Fruit fly (Drosophila melanogaster) whole organism, embryonic: Measurements from ENCODE around the gene CG44405.

ENCODE experiments used
- Atf6 ChIP-seq: fragments of 200-800 bp; sonication (Bioruptor generic); IDR thresholded peaks from 2 replicates; pipeline ENCODE4 v1.3.6; 2022; ENCODE audit warnings: missing biosample characterization, missing genetic modification characterization
- CG1024 ChIP-seq: fragments of 200-800 bp; sonication (Bioruptor generic); IDR thresholded peaks from 2 replicates; pipeline ENCODE4 v1.3.6; 2022; ENCODE audit warnings: missing biosample characterization, missing genetic modification characterization
- CG10321 ChIP-seq: fragments of 200-800 bp; sonication (Bioruptor generic); IDR thresholded peaks from 2 replicates; pipeline ENCODE4 v1.3.6; 2022; ENCODE audit warnings: missing biosample characterization, missing genetic modification characterization
- CG10959 ChIP-seq: fragments of 200-800 bp; sonication (Bioruptor generic); IDR thresholded peaks from 2 replicates; pipeline ENCODE4 v1.3.6; 2022; ENCODE audit warnings: missing biosample characterization, missing genetic modification characterization
- CG11504 ChIP-seq: fragments of 200-800 bp; sonication (Bioruptor generic); optimal IDR thresholded peaks from 3 replicates; lab custom pipeline; 2019; ENCODE audit warnings: missing biosample characterization, mild to moderate bottlenecking, missing genetic modification characterization, moderate library complexity
- CG13424 ChIP-seq: fragments of 200-800 bp; sonication (Bioruptor generic); optimal IDR thresholded peaks from 2 replicates; lab custom pipeline; 2019; ENCODE audit warnings: missing biosample characterization, mild to moderate bottlenecking, missing genetic modification characterization, moderate library complexity
- CG13624 ChIP-seq: fragments of 200-800 bp; sonication (Bioruptor generic); optimal IDR thresholded peaks from 2 replicates; lab custom pipeline; 2016; ENCODE audit warnings: missing biosample characterization, missing genetic modification characterization
- CG14014 ChIP-seq: fragments of 200-800 bp; sonication (Bioruptor generic); IDR thresholded peaks from 2 replicates; pipeline ENCODE4 v1.3.6; 2022; ENCODE audit warnings: missing biosample characterization, missing genetic modification characterization
- CG17829 ChIP-seq: fragments of 200-800 bp; optimal IDR thresholded peaks from 2 replicates; lab custom pipeline; 2019; ENCODE audit warnings: missing biosample characterization, mild to moderate bottlenecking, missing genetic modification characterization, moderate library complexity
- CG2129 ChIP-seq: fragments of 200-800 bp; sonication (Bioruptor generic); IDR thresholded peaks from 2 replicates; pipeline ENCODE4 v1.3.6; 2022; ENCODE audit warnings: missing biosample characterization, missing genetic modification characterization; ENCODE audit not compliant: partially characterized antibody
- CG31224 ChIP-seq: fragments of 200-800 bp; sonication (Bioruptor generic); IDR thresholded peaks from 2 replicates; pipeline ENCODE4 v1.3.6; 2022; ENCODE audit warnings: missing biosample characterization, missing genetic modification characterization
- CG4424 ChIP-seq: fragments of 200-800 bp; sonication (Bioruptor generic); optimal IDR thresholded peaks from 3 replicates; lab custom pipeline; 2016; ENCODE audit warnings: missing biosample characterization, missing genetic modification characterization
- CG5180 ChIP-seq: fragments of 200-800 bp; sonication (Bioruptor generic); optimal IDR thresholded peaks from 3 replicates; lab custom pipeline; 2017; ENCODE audit warnings: missing biosample characterization, missing genetic modification characterization, mild to moderate bottlenecking, moderate library complexity, missing genetic modification reagents
- CG5953 ChIP-seq: fragments of 200-800 bp; sonication (Bioruptor generic); IDR thresholded peaks from 2 replicates; pipeline ENCODE4 v1.3.6; 2022; ENCODE audit warnings: missing biosample characterization, missing genetic modification characterization
- CG6175 ChIP-seq: fragments of 200-800 bp; sonication (Bioruptor generic); IDR thresholded peaks from 3 replicates; pipeline ENCODE4 v1.3.6; 2022; ENCODE audit warnings: missing biosample characterization, missing genetic modification characterization
- CG6689 ChIP-seq: fragments of 200-800 bp; sonication (Bioruptor generic); IDR thresholded peaks from 2 replicates; pipeline ENCODE4 v1.3.6; 2022; ENCODE audit warnings: missing biosample characterization, missing genetic modification characterization
- CG7271 ChIP-seq: fragments of 200-800 bp; sonication (Bioruptor generic); optimal IDR thresholded peaks from 2 replicates; lab custom pipeline; 2018; ENCODE audit warnings: missing biosample characterization, mild to moderate bottlenecking, missing genetic modification characterization, moderate library complexity
- CHES-1-like ChIP-seq: fragments of 200-800 bp; sonication (Bioruptor generic); optimal IDR thresholded peaks from 2 replicates; lab custom pipeline; 2016; ENCODE audit warnings: missing biosample characterization, missing genetic modification characterization
- Fer2 ChIP-seq: fragments of 200-800 bp; sonication (Bioruptor generic); optimal IDR thresholded peaks from 2 replicates; lab custom pipeline; 2018; ENCODE audit warnings: missing biosample characterization, mild to moderate bottlenecking, missing genetic modification characterization, moderate library complexity
- Gug ChIP-seq: fragments of 200-800 bp; sonication (Bioruptor generic); IDR thresholded peaks from 4 replicates; pipeline ENCODE4 v1.3.6; 2022; ENCODE audit warnings: missing biosample characterization, missing genetic modification characterization
- HmgD ChIP-seq: fragments of 200-800 bp; sonication (Bioruptor generic); optimal IDR thresholded peaks from 3 replicates; lab custom pipeline; 2016; ENCODE audit warnings: missing biosample characterization, missing genetic modification characterization
- Kr ChIP-seq: fragments of 200-800 bp; sonication (Bioruptor generic); optimal IDR thresholded peaks from 2 replicates; lab custom pipeline; 2017; ENCODE audit warnings: missing biosample characterization, mild to moderate bottlenecking, missing genetic modification characterization
- Lim3 ChIP-seq: fragments of 200-800 bp; sonication (Bioruptor generic); IDR thresholded peaks from 2 replicates; pipeline ENCODE4 v1.3.6; 2022; ENCODE audit warnings: missing biosample characterization, missing genetic modification characterization
- MESR4 ChIP-seq: fragments of 200-800 bp; sonication (Bioruptor generic); optimal IDR thresholded peaks from 2 replicates; lab custom pipeline; 2018; ENCODE audit warnings: missing biosample characterization, mild to moderate bottlenecking, missing genetic modification characterization, moderate library complexity
- MTF-1 ChIP-seq: fragments of 200-800 bp; sonication (Bioruptor generic); optimal IDR thresholded peaks from 2 replicates; lab custom pipeline; 2018; ENCODE audit warnings: missing biosample characterization, mild to moderate bottlenecking, missing genetic modification characterization, borderline replicate concordance
- Meics ChIP-seq: fragments of 200-800 bp; sonication (Bioruptor generic); optimal IDR thresholded peaks from 2 replicates; lab custom pipeline; 2017; ENCODE audit warnings: missing biosample characterization, mild to moderate bottlenecking, missing genetic modification characterization
- Nf-YC ChIP-seq: fragments of 200-800 bp; optimal IDR thresholded peaks from 3 replicates; lab custom pipeline; 2019; ENCODE audit warnings: missing biosample characterization, mild to moderate bottlenecking, missing genetic modification characterization, moderate library complexity
- Opbp ChIP-seq: fragments of 200-800 bp; sonication (Bioruptor generic); IDR thresholded peaks from 3 replicates; pipeline ENCODE4 v1.3.6; 2022; ENCODE audit warnings: missing biosample characterization, missing genetic modification characterization; ENCODE audit not compliant: partially characterized antibody
- Six4 ChIP-seq: fragments of 200-800 bp; sonication (Bioruptor generic); optimal IDR thresholded peaks from 2 replicates; lab custom pipeline; 2016; ENCODE audit warnings: missing biosample characterization, missing genetic modification characterization
- Usf ChIP-seq: fragments of 200-800 bp; sonication (Bioruptor generic); optimal IDR thresholded peaks from 2 replicates; lab custom pipeline; 2017; ENCODE audit warnings: missing genotype, missing biosample characterization, missing genetic modification characterization
- ab ChIP-seq: fragments of 200-800 bp; sonication (Bioruptor generic); optimal IDR thresholded peaks from 2 replicates; lab custom pipeline; 2016; ENCODE audit warnings: missing biosample characterization, missing genetic modification characterization
- cg ChIP-seq: fragments of 200-800 bp; sonication (Bioruptor generic); optimal IDR thresholded peaks from 3 replicates; lab custom pipeline; 2019; ENCODE audit warnings: missing biosample characterization, mild to moderate bottlenecking, missing genetic modification characterization, moderate library complexity
- corto ChIP-seq: fragments of 200-800 bp; sonication (Bioruptor generic); optimal IDR thresholded peaks from 2 replicates; lab custom pipeline; 2016; ENCODE audit warnings: missing biosample characterization, mild to moderate bottlenecking, missing genetic modification characterization, moderate library complexity
- dpn ChIP-seq, 2 experiments: fragments of 200-800 bp; sonication (Bioruptor generic); optimal IDR thresholded peaks; 3 replicates each; lab custom pipeline; 2016; ENCODE audit warnings: missing biosample characterization in 2 of 2, missing genetic modification characterization in 2 of 2
- fd102C ChIP-seq: fragments of 200-800 bp; sonication (Bioruptor generic); optimal IDR thresholded peaks from 2 replicates; lab custom pipeline; 2018; ENCODE audit warnings: missing biosample characterization, mild to moderate bottlenecking, missing genetic modification characterization, moderate library complexity
- hbn ChIP-seq: fragments of 200-800 bp; sonication (Bioruptor generic); IDR thresholded peaks from 2 replicates; pipeline ENCODE4 v1.3.6; 2022; ENCODE audit warnings: missing biosample characterization, missing genetic modification characterization; ENCODE audit not compliant: partially characterized antibody
- mld ChIP-seq: fragments of 200-800 bp; sonication (Bioruptor generic); IDR thresholded peaks from 3 replicates; pipeline ENCODE4 v1.3.6; 2022; ENCODE audit warnings: missing biosample characterization, missing genetic modification characterization; ENCODE audit not compliant: partially characterized antibody
- prd ChIP-seq, 3 experiments: fragments of >200 bp in 2 of 3; fragments of 200-800 bp in 1 of 3; sonication (Bioruptor generic) in 1 of 3; optimal IDR thresholded peaks in 2 of 3; IDR thresholded peaks in 1 of 3; 2 replicates in 2 of 3; 3 replicates in 1 of 3; pipeline versions ENCODE4 v1.3.6 to Lab custom; 2017 to 2022; ENCODE audit warnings: missing biosample characterization in 1 of 3, missing genetic modification characterization in 1 of 3
- rib ChIP-seq: fragments of 200-800 bp; sonication (Bioruptor generic); IDR thresholded peaks from 2 replicates; pipeline ENCODE4 v1.3.6; 2022; ENCODE audit warnings: missing biosample characterization, missing genetic modification characterization
- salm ChIP-seq: fragments of 200-800 bp; sonication (Bioruptor generic); optimal IDR thresholded peaks from 2 replicates; lab custom pipeline; 2018; ENCODE audit warnings: missing biosample characterization, mild to moderate bottlenecking, missing genetic modification characterization
- ssp ChIP-seq: fragments of 200-800 bp; sonication (Bioruptor generic); IDR thresholded peaks from 2 replicates; pipeline ENCODE4 v1.3.6; 2022; ENCODE audit warnings: missing biosample characterization, missing genetic modification characterization
- tin ChIP-seq: fragments of 200-800 bp; sonication (Bioruptor generic); optimal IDR thresholded peaks from 3 replicates; lab custom pipeline; 2016; ENCODE audit warnings: missing biosample characterization, missing genetic modification characterization
- usp ChIP-seq: fragments of >200 bp; optimal IDR thresholded peaks from 2 replicates; lab custom pipeline; 2017; ENCODE audit warnings: missing biosample characterization, missing genetic modification characterization
- vnd ChIP-seq: fragments of 200-800 bp; sonication (Bioruptor generic); IDR thresholded peaks from 3 replicates; pipeline ENCODE4 v1.3.6; 2022; ENCODE audit warnings: missing biosample characterization, missing genetic modification characterization; ENCODE audit not compliant: partially characterized antibody
- vvl ChIP-seq: fragments of 200-800 bp; sonication (Bioruptor generic); IDR thresholded peaks from 2 replicates; pipeline ENCODE4 v1.3.6; 2022; ENCODE audit warnings: missing biosample characterization, missing genetic modification characterization
- wek ChIP-seq: fragments of 200-800 bp; sonication (Bioruptor generic); optimal IDR thresholded peaks from 3 replicates; lab custom pipeline; 2018; ENCODE audit warnings: missing biosample characterization, mild to moderate bottlenecking, missing genetic modification characterization, moderate library complexity
- zf30C ChIP-seq: fragments of 200-800 bp; sonication (Bioruptor generic); optimal IDR thresholded peaks from 3 replicates; lab custom pipeline; 2018; ENCODE audit warnings: missing biosample characterization, mild to moderate bottlenecking, missing genetic modification characterization

Gene CG44405

dm6 chr2L:16352585-16353580, 10.8 kb upstream of the CG44405 start, which contains the start of the genes Hyls1, chif and CG4455 (continued):
- TF ChIP-seq zf30C (GFP tag; lab: Kevin White, UChicago) = no peak
- TF ChIP-seq CG11504 (tag; lab: Kevin White, UChicago) = peak; percentile 76
- no peak for TF ChIP-seq CG1024
- TF ChIP-seq vvl (GFP tag; lab: Robert Waterston, UW) = no peak
- peak; percentile 85 for TF ChIP-seq CG2129 (GFP tag; lab: Robert Waterston, UW)
- TF ChIP-seq Opbp (GFP tag; lab: Robert Waterston, UW) = peak; percentile 85
- TF ChIP-seq CG31224 = no peak
- TF ChIP-seq CG4424 (GFP tag; lab: Kevin White, UChicago) = peak; percentile 15
- no peak; the same call in 1 of the 2 replicates for TF ChIP-seq CG14014 (GFP tag; lab: Robert Waterston, UW)
- 0 out of 3 replicates have a peak, but pooled peaks have one; percentile 7 for TF ChIP-seq CG6175 (GFP tag; lab: Robert Waterston, UW)
- TF ChIP-seq CG17829 (tag; lab: Kevin White, UChicago) = peak; percentile 70
- TF ChIP-seq Six4 (GFP tag; lab: Kevin White, UChicago) = peak; percentile 7
- TF ChIP-seq cg = no peak
- TF ChIP-seq Lim3 (GFP tag; lab: Robert Waterston, UW) = no peak
- no peak for TF ChIP-seq CG7271 (tag; lab: Kevin White, UChicago)
- no peak for TF ChIP-seq Atf6 (GFP tag; lab: Robert Waterston, UW)
- peak; percentile 79; the same call in 2 of the 3 replicates for TF ChIP-seq mld (GFP tag; lab: Robert Waterston, UW)
- TF ChIP-seq Kr (GFP tag; lab: Kevin White, UChicago) = peak; percentile 30
- no peak for TF ChIP-seq CG10321
- 0 out of 2 replicates have a peak, but pooled peaks have one; percentile 8 for TF ChIP-seq ssp (GFP tag; lab: Robert Waterston, UW)
- no peak for TF ChIP-seq rib (GFP tag; lab: Robert Waterston, UW)
- peak; percentile 55 for TF ChIP-seq MESR4 (GFP tag; lab: Kevin White, UChicago)
- no peak for TF ChIP-seq wek (GFP tag; lab: Kevin White, UChicago)
- TF ChIP-seq Nf-YC (tag; lab: Kevin White, UChicago) = peak; percentile 64
- TF ChIP-seq Gug = peak; percentile 32; the same call in 1 of the 4 replicates
- TF ChIP-seq MTF-1 (GFP tag; lab: Kevin White, UChicago) = no peak
- no peak for TF ChIP-seq ab (GFP tag; lab: Kevin White, UChicago)
- peak; percentile 90 for TF ChIP-seq vnd (GFP tag; lab: Robert Waterston, UW)
- peak; percentile 25 for TF ChIP-seq CG5180 (GFP tag; lab: Kevin White, UChicago)
- peak; percentile 7 for TF ChIP-seq tin
- peak; percentile 6 for TF ChIP-seq Fer2 (tag; lab: Kevin White, UChicago)
- no peak for TF ChIP-seq usp
- TF ChIP-seq CG6689 (GFP tag; lab: Robert Waterston, UW) = no peak
- no peak for TF ChIP-seq CHES-1-like (GFP tag; lab: Kevin White, UChicago)
- peak; percentile 65 for TF ChIP-seq CG13424 (tag; lab: Kevin White, UChicago)
- peak in 1 of 2 experiments; percentile 30 for TF ChIP-seq dpn (GFP tag; optimal IDR thresholded peaks at IDR 0.05; lab: Kevin White, UChicago)
- peak; percentile 73 for TF ChIP-seq corto
- no peak for TF ChIP-seq salm (tag; lab: Kevin White, UChicago)
- peak; percentile 83 for TF ChIP-seq hbn
- no peak for TF ChIP-seq fd102C
- TF ChIP-seq Meics (GFP tag; lab: Kevin White, UChicago) = peak; percentile 46
- TF ChIP-seq CG10959 (GFP tag; lab: Robert Waterston, UW) = no peak
- no peak for TF ChIP-seq HmgD
- TF ChIP-seq Usf (GFP tag; lab: Kevin White, UChicago) = no peak
- TF ChIP-seq prd (optimal IDR thresholded peaks at IDR 0.05; lab: Kevin White, UChicago) = no peak
- TF ChIP-seq prd (GFP tag; IDR thresholded peaks at IDR 0.05; lab: Robert Waterston, UW) = peak; percentile 29; the same call in 1 of the 3 replicates
- TF ChIP-seq CG13624 (GFP tag; lab: Kevin White, UChicago) = peak; percentile 33
- TF ChIP-seq CG5953 (GFP tag; lab: Robert Waterston, UW) = no peak
